Worm (Caenorhabditis elegans) whole organism, L2 larva: ENCODE data around the gene cgt-2.

Experiments
- ama-1 ChIP-seq: fragments of 150-350 bp; optimal IDR thresholded peaks from 2 replicates; lab custom pipeline; 2018; ENCODE audit warnings: inconsistent platforms
- dmd-4 ChIP-seq: sonication (generic microtip); optimal IDR thresholded peaks from 2 replicates; lab custom pipeline; 2017; ENCODE audit warnings: missing biosample characterization, missing genetic modification characterization
- skn-1 ChIP-seq: sonication (generic microtip); optimal IDR thresholded peaks from 2 replicates; lab custom pipeline; 2017; ENCODE audit warnings: missing biosample characterization, missing genetic modification characterization
- unc-39 ChIP-seq: fragments of 150-350 bp; optimal IDR thresholded peaks from 2 replicates; lab custom pipeline; 2014; ENCODE audit warnings: missing biosample characterization, missing genetic modification characterization
- unc-62 ChIP-seq: fragments of 150-350 bp; optimal IDR thresholded peaks from 2 replicates; lab custom pipeline; 2014; ENCODE audit warnings: missing biosample characterization, missing genetic modification reagents, missing genetic modification characterization
- ztf-11 ChIP-seq: sonication (generic microtip); optimal IDR thresholded peaks from 2 replicates; lab custom pipeline; 2017; ENCODE audit warnings: missing biosample characterization, missing genetic modification characterization

DNA sequence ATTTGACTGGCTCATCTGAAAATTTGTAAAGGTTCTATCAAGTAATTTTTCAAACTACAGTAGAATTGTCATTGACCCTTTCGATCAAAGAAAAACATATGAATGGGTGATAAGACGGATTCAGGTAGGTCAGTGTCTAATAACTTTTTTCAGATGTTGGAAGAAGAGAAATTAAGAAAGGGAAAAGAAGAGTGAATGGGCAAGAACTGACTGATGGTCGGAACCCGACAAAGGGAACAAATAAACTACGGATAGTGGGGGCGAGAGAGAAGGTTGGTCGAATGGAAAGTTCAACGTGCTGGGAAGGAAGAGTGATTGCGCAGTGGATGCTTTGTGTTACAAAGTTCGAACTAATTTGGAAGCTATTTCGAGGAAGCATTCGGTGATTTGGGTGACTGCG is 12.8 kb upstream of the cgt-2 start:
- TF ChIP-seq unc-62 (GFP tag; lab: Kevin White, UChicago) (no peak), ama-1 (lab: Kevin White, UChicago) (no peak), ztf-11 (no peak), dmd-4 (tag; lab: Kevin White, UChicago) (no peak), unc-39 (no peak), skn-1 (tag; lab: Kevin White, UChicago) (no peak)
